Worm (Caenorhabditis elegans) whole organism, early embryonic: Measurements from ENCODE around the gene C34F11.2.

Experiments used
- B0310.2 ChIP-seq: sonication (generic microtip); optimal IDR thresholded peaks from 2 replicates; lab custom pipeline; 2016; ENCODE audit warnings: mild to moderate bottlenecking, missing genetic modification characterization, missing compliant biosample characterization
- ama-1 ChIP-seq: fragments of 150-350 bp; optimal IDR thresholded peaks from 2 replicates; lab custom pipeline; 2014
- ceh-13 ChIP-seq: fragments of 200-800 bp; sonication (Bioruptor generic); optimal IDR thresholded peaks from 2 replicates; lab custom pipeline; 2018; ENCODE audit warnings: mild to moderate bottlenecking, missing genetic modification characterization, missing compliant biosample characterization
- flt-1 ChIP-seq: fragments of 200-800 bp; sonication (Bioruptor generic); IDR thresholded peaks from 2 replicates; pipeline ENCODE4 v1.3.6; 2022; ENCODE audit warnings: missing genetic modification characterization, missing compliant biosample characterization
- hmg-4 ChIP-seq: fragments of 200-800 bp; sonication (Bioruptor generic); optimal IDR thresholded peaks from 2 replicates; lab custom pipeline; 2018; ENCODE audit warnings: mild to moderate bottlenecking, missing genetic modification characterization, missing compliant biosample characterization
- scrt-1 ChIP-seq: fragments of 200-800 bp; sonication (Bioruptor generic); IDR thresholded peaks from 2 replicates; pipeline ENCODE4 v1.3.6; 2022; ENCODE audit warnings: missing genetic modification characterization, missing compliant biosample characterization
- tbx-11 ChIP-seq: fragments of 200-800 bp; sonication (Bioruptor generic); IDR thresholded peaks from 2 replicates; pipeline ENCODE4 v1.3.6; 2022; ENCODE audit warnings: missing genetic modification characterization, missing compliant biosample characterization
- tra-4 ChIP-seq: sonication (generic microtip); optimal IDR thresholded peaks from 2 replicates; lab custom pipeline; 2017; ENCODE audit warnings: missing genetic modification characterization, missing compliant biosample characterization

DNA sequence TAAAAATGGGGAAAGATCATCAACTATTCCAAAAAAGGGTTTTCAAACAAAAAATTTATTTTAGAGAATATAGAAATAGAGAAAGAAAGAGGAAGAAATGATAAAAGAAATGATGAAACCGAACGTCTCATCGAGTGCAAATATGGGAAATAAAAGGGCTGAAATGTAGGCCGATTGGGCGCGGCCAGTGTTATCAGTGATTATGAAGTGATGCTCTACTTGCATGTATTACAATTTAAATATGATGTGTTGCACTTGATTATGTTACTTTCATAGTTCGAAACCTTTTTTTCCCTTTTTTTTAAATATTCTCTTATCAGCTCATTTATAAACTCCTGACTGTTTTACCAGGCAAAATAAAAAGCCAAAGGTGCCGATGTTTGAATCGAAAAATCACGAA lies 20.3 kb upstream of the C34F11.2 start:
- TF ChIP-seq flt-1 (no peak), ama-1 (lab: Kevin White, UChicago) (no peak), ceh-13 (GFP tag; lab: Kevin White, UChicago) (no peak), tra-4 (tag; lab: Kevin White, UChicago) (no peak), scrt-1 (no peak), hmg-4 (GFP tag; lab: Kevin White, UChicago) (no peak), B0310.2 (tag; lab: Kevin White, UChicago) (no peak), tbx-11 (GFP tag; lab: Robert Waterston, UW) (no peak)
